Worm (Caenorhabditis elegans) whole organism, L2 larva: Measurements from ENCODE around the gene klp-12.

Experiments
- R02D3.7 ChIP-seq: fragments of 150-350 bp; optimal IDR thresholded peaks from 2 replicates; lab custom pipeline; 2014; ENCODE audit warnings: missing biosample characterization, missing genetic modification characterization
- aly-2 ChIP-seq: fragments of 150-350 bp; optimal IDR thresholded peaks from 2 replicates; lab custom pipeline; 2014; ENCODE audit warnings: missing biosample characterization, missing genetic modification characterization
- ama-1 ChIP-seq: fragments of 150-350 bp; optimal IDR thresholded peaks from 2 replicates; lab custom pipeline; 2018; ENCODE audit warnings: inconsistent platforms
- lin-11 ChIP-seq: fragments of 150-350 bp; sonication (generic microtip); optimal IDR thresholded peaks from 2 replicates; lab custom pipeline; 2014; ENCODE audit warnings: missing biosample characterization, missing genetic modification characterization, inconsistent platforms, mixed read lengths
- lin-13 ChIP-seq: fragments of 150-350 bp; optimal IDR thresholded peaks from 2 replicates; lab custom pipeline; 2014; ENCODE audit warnings: missing biosample characterization, missing genetic modification reagents, missing genetic modification characterization
- nhr-23 ChIP-seq: fragments of 150-350 bp; optimal IDR thresholded peaks from 2 replicates; lab custom pipeline; 2014; ENCODE audit warnings: missing biosample characterization, missing genetic modification reagents, missing genetic modification characterization
- nhr-25 ChIP-seq: fragments of 150-350 bp; sonication (generic microtip); optimal IDR thresholded peaks from 3 replicates; lab custom pipeline; 2014; ENCODE audit warnings: missing biosample characterization, missing genetic modification characterization
- nhr-77 ChIP-seq: fragments of 150-350 bp; optimal IDR thresholded peaks from 2 replicates; lab custom pipeline; 2014; ENCODE audit warnings: missing biosample characterization, missing genetic modification characterization
- snpc-4 ChIP-seq: fragments of 150-350 bp; optimal IDR thresholded peaks from 2 replicates; lab custom pipeline; 2014; ENCODE audit warnings: missing biosample characterization, missing genetic modification characterization
- ztf-11 ChIP-seq: sonication (generic microtip); optimal IDR thresholded peaks from 2 replicates; lab custom pipeline; 2017; ENCODE audit warnings: missing biosample characterization, missing genetic modification characterization

DNA sequence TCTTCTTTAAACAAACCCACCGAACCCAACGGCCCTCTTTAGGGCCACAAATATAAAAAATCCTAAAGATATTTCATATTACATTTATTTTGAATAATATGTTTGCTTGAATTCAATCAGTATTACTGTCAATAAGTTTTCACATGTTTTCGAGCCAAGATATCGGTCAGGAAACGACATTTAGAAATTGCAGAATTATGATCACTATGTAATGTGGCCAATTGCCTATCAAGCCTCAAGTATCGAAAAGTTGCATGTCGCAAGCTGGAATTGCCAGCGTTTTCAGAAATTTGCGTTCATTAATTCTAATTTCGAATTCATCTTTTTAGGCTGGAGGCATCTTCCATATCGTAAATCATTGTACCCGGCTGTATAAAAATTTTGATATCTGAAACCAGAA lies 41.8 kb upstream of the klp-12 start:
- TF ChIP-seq R02D3.7 (no peak), nhr-77 (no peak), snpc-4 (tag; lab: Kevin White, UChicago) (no peak), aly-2 (tag; lab: Kevin White, UChicago) (no peak), ama-1 (lab: Kevin White, UChicago) (no peak), lin-13 (no peak), ztf-11 (no peak), lin-11 (tag; lab: Kevin White, UChicago) (no peak), nhr-23 (tag; lab: Kevin White, UChicago) (no peak), nhr-25 (no peak)
